Worm (Caenorhabditis elegans): ENCODE data around the gene bir-2.

- no peak for TF ChIP-seq mef-2 (tag; optimal IDR thresholded peaks at IDR 0.05)
- TF ChIP-seq unc-130 (tag; optimal IDR thresholded peaks at IDR 0.05) = no peak
- no peak for TF ChIP-seq nhr-237 (tag; optimal IDR thresholded peaks at IDR 0.05)
- no peak for TF ChIP-seq lir-3 (tag; optimal IDR thresholded peaks at IDR 0.05; ENCODE audit: poor library complexity)
- no peak for TF ChIP-seq ztf-4 (tag; optimal IDR thresholded peaks at IDR 0.05)
- TF ChIP-seq elt-3 (tag; optimal IDR thresholded peaks at IDR 0.05) = no peak
- no peak for TF ChIP-seq lin-13 (GFP tag; optimal IDR thresholded peaks at IDR 0.05)
- no peak for TF ChIP-seq efl-3 (GFP tag; optimal IDR thresholded peaks at IDR 0.05)
- no peak for TF ChIP-seq C04F5.9 (tag; optimal IDR thresholded peaks at IDR 0.05)
- no peak for TF ChIP-seq ama-1 (optimal IDR thresholded peaks at IDR 0.05)
Observed at ce11 chrV:13577463-13577862, 8.8 kb downstream of the bir-2 start.

Measured in whole organism, L1 larva.